Fruit fly (Drosophila melanogaster) whole organism, wandering third instar larva: ENCODE data around the gene dwg.

Experiments used
- GATAd ChIP-seq: sonication (Bioruptor generic); optimal IDR thresholded peaks from 2 replicates; lab custom pipeline; 2016; ENCODE audit warnings: missing biosample characterization, missing genetic modification characterization
- HLH106 ChIP-seq: fragments of 200-800 bp; optimal IDR thresholded peaks from 3 replicates; lab custom pipeline; 2019; ENCODE audit warnings: missing biosample characterization, mild to moderate bottlenecking, missing genetic modification characterization, moderate library complexity
- Hnf4 ChIP-seq: fragments of 200-800 bp; sonication (Bioruptor generic); optimal IDR thresholded peaks from 2 replicates; lab custom pipeline; 2016; ENCODE audit warnings: missing biosample characterization, mild to moderate bottlenecking, missing genetic modification characterization
- Hr78 ChIP-seq: fragments of >200 bp; optimal IDR thresholded peaks from 2 replicates; lab custom pipeline; 2017; ENCODE audit warnings: missing biosample characterization, missing genetic modification characterization
- ey ChIP-seq: fragments of 200-800 bp; sonication (Bioruptor generic); optimal IDR thresholded peaks from 2 replicates; lab custom pipeline; 2016; ENCODE audit warnings: missing biosample characterization, missing genetic modification characterization
- jim ChIP-seq: fragments of 175-275, 200-325 bp; sonication (Bioruptor generic); optimal IDR thresholded peaks from 2 replicates; lab custom pipeline; 2016; ENCODE audit warnings: missing biosample characterization, mild to moderate bottlenecking, missing genetic modification characterization
- psq ChIP-seq: fragments of 200-800 bp; sonication (Bioruptor generic); optimal IDR thresholded peaks from 3 replicates; lab custom pipeline; 2017; ENCODE audit warnings: missing biosample characterization, mild to moderate bottlenecking, missing genetic modification characterization, moderate library complexity
- rgr ChIP-seq: fragments of 200-800 bp; sonication (Bioruptor generic); optimal IDR thresholded peaks from 3 replicates; lab custom pipeline; 2016; ENCODE audit warnings: missing biosample characterization, mild to moderate bottlenecking, missing genetic modification characterization
- usp ChIP-seq: fragments of >200 bp; optimal IDR thresholded peaks from 2 replicates; lab custom pipeline; 2017; ENCODE audit warnings: missing biosample characterization, missing genetic modification characterization

- TF ChIP-seq rgr (no peak), jim (GFP tag; lab: Kevin White, UChicago) (no peak), ey (GFP tag; lab: Kevin White, UChicago) (no peak), Hr78 (no peak), usp (GFP tag; lab: Kevin White, UChicago) (no peak), psq (GFP tag; lab: Kevin White, UChicago) (no peak), HLH106 (tag; lab: Kevin White, UChicago) (no peak), GATAd (no peak), Hnf4 (GFP tag; lab: Kevin White, UChicago) (no peak)
Observed at dm6 chrX:2698064-2698894, 29.2 kb upstream of the dwg start, which contains the start of the genes Spg7 and Lint-O.
